Worm (Caenorhabditis elegans) whole organism, early embryonic: ENCODE results near the gene srsx-24.

Experiments
- ama-1 ChIP-seq: fragments of 150-350 bp; optimal IDR thresholded peaks from 2 replicates; lab custom pipeline; 2014
- ceh-13 ChIP-seq: fragments of 200-800 bp; sonication (Bioruptor generic); optimal IDR thresholded peaks from 2 replicates; lab custom pipeline; 2018; ENCODE audit warnings: mild to moderate bottlenecking, missing genetic modification characterization, missing compliant biosample characterization
- flt-1 ChIP-seq: fragments of 200-800 bp; sonication (Bioruptor generic); IDR thresholded peaks from 2 replicates; pipeline ENCODE4 v1.3.6; 2022; ENCODE audit warnings: missing genetic modification characterization, missing compliant biosample characterization
- hnd-1 ChIP-seq: sonication (generic microtip); optimal IDR thresholded peaks from 2 replicates; lab custom pipeline; 2016; ENCODE audit warnings: missing genetic modification characterization, missing compliant biosample characterization
- pes-1 ChIP-seq: fragments of 200-800 bp; sonication (Bioruptor generic); IDR thresholded peaks from 2 replicates; pipeline ENCODE4 v1.3.6; 2022; ENCODE audit warnings: missing genetic modification reagents, missing genetic modification characterization, missing compliant biosample characterization
- tbx-11 ChIP-seq: fragments of 200-800 bp; sonication (Bioruptor generic); IDR thresholded peaks from 2 replicates; pipeline ENCODE4 v1.3.6; 2022; ENCODE audit warnings: missing genetic modification characterization, missing compliant biosample characterization
- tra-4 ChIP-seq: sonication (generic microtip); optimal IDR thresholded peaks from 2 replicates; lab custom pipeline; 2017; ENCODE audit warnings: missing genetic modification characterization, missing compliant biosample characterization

DNA sequence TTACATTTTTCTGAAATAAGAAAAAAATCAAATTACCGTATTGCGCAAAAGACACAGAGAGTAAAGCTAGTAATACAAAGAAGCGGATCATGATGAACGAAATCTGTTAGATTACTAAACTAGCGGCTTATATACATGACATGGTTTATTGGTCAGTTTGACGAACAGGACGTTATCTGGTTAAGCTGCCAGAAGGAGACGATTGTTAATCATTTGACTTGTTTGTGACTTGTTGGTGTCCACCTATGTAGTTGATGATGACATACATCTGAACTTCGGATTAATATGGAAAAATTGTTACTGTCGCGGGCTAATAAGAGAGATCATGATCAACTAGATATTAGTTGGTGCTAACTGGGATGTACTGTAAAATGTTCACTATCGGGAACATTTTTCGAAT is 20.8 kb upstream of the srsx-24 start, which contains the start of gene cnc-9:
- TF ChIP-seq tra-4 (tag; lab: Kevin White, UChicago) (no peak), tbx-11 (GFP tag; lab: Robert Waterston, UW) (no peak), pes-1 (GFP tag; lab: Robert Waterston, UW) (no peak), ama-1 (lab: Kevin White, UChicago) (no peak), flt-1 (no peak), ceh-13 (no peak), hnd-1 (tag; lab: Kevin White, UChicago) (no peak)
